Fruit fly (Drosophila melanogaster): ENCODE measurements around the gene CG3868.
A peak's percentile ranks its signal among the peaks of the same experiment; 100 is the strongest.

The CG3868 gene

DNA sequence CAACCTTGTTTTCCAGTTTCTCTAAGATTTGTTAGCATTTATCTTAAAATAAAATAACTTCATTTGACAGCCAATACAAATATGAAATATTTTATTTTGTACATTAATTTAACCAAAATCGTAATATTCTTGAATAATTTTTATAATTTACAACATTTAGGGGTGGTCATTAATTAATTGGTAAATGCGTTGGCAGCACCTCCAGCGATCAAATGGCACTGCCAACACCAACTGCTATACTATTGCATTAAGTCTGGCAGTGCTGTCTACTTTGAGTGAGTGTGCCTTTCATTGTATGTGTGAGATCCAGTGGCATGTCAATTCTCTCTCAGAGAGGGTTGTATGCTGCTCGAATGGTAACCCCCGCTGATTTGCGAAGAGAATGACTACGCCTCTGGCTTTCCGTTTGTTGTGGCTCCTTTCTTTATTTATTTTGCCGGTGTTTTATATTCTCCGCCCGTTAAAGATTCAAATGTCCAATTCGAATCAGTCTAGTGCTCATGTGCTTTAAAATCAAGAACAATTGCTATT lies 7.7 kb upstream of the CG3868 start, which contains the start of gene CG3919 (continued):
- TF ChIP-seq dm (GFP tag; optimal IDR thresholded peaks at IDR 0.05) (peak; percentile 61), wor (GFP tag; IDR thresholded peaks at IDR 0.05) (peak; percentile 37), CG10959 (GFP tag; IDR thresholded peaks at IDR 0.05) (peak; percentile 60; the same call in 1 of the 2 replicates), CG17328 (GFP tag; IDR thresholded peaks at IDR 0.05) (peak; percentile 67), Abd-B (GFP tag; optimal IDR thresholded peaks at IDR 0.05) (peak; percentile 88), CG30431 (GFP tag; optimal IDR thresholded peaks at IDR 0.05) (peak; percentile 63), D19A (tag; optimal IDR thresholded peaks at IDR 0.05) (peak; percentile 52), CG10543 (GFP tag; optimal IDR thresholded peaks at IDR 0.05) (peak; percentile 36), Ets97D (GFP tag; optimal IDR thresholded peaks at IDR 0.05) (peak; percentile 40), zen2 (GFP tag; IDR thresholded peaks at IDR 0.05; ENCODE audit: partially characterized antibody) (no peak; the same call in 2 of the 3 replicates), CG10274 (GFP tag; optimal IDR thresholded peaks at IDR 0.05) (no peak), gsb-n (tag; optimal IDR thresholded peaks at IDR 0.05) (peak; percentile 7), crc (GFP tag; optimal IDR thresholded peaks at IDR 0.05) (no peak), CG8924 (tag; optimal IDR thresholded peaks at IDR 0.05) (peak; percentile 69), Drgx (GFP tag; IDR thresholded peaks at IDR 0.05) (peak; percentile 73), CG1233 (GFP tag; optimal IDR thresholded peaks at IDR 0.05) (peak; percentile 18), Blimp-1 (GFP tag; optimal IDR thresholded peaks at IDR 0.05) (peak; percentile 47), CG10267 (tag; optimal IDR thresholded peaks at IDR 0.05) (peak; percentile 40), CG11398 (GFP tag; optimal IDR thresholded peaks at IDR 0.05) (peak; percentile 30), B-H2 (GFP tag; optimal IDR thresholded peaks at IDR 0.05) (peak; percentile 62), Oli (tag; optimal IDR thresholded peaks at IDR 0.05) (peak; percentile 59), caup (GFP tag; optimal IDR thresholded peaks at IDR 0.05; ENCODE audit: severe bottlenecking) (peak; percentile 19), Max (GFP tag; optimal IDR thresholded peaks at IDR 0.05) (peak; percentile 36), nerfin-2 (GFP tag; IDR thresholded peaks at IDR 0.05; ENCODE audit: partially characterized antibody) (no peak), Asciz (GFP tag; optimal IDR thresholded peaks at IDR 0.05) (peak; percentile 42), CG15479 (GFP tag; optimal IDR thresholded peaks at IDR 0.05) (peak; percentile 11), CG11247 (GFP tag; IDR thresholded peaks at IDR 0.05) (peak; percentile 51), Side (GFP tag; optimal IDR thresholded peaks at IDR 0.05) (peak; percentile 60), CG9215 (GFP tag; IDR thresholded peaks at IDR 0.05) (peak; percentile 99), fd96Cb (tag; optimal IDR thresholded peaks at IDR 0.05) (peak; percentile 49), CG4820 (GFP tag; optimal IDR thresholded peaks at IDR 0.05) (peak; percentile 49), bab2 (GFP tag; optimal IDR thresholded peaks at IDR 0.05) (peak; percentile 64), lab (GFP tag; optimal IDR thresholded peaks at IDR 0.05) (peak; percentile 60), D (optimal IDR thresholded peaks at IDR 0.05) (no peak), D (GFP tag; optimal IDR thresholded peaks at IDR 0.05) (peak; percentile 56), CG16815 (GFP tag; optimal IDR thresholded peaks at IDR 0.05) (peak; percentile 70), tap (tag; optimal IDR thresholded peaks at IDR 0.05) (peak; percentile 2), HLH4C (GFP tag; IDR thresholded peaks at IDR 0.05; ENCODE audit: partially characterized antibody) (no peak), CG2120 (GFP tag; optimal IDR thresholded peaks at IDR 0.05) (peak; percentile 72), CG12769 (tag; optimal IDR thresholded peaks at IDR 0.05) (peak; percentile 60), fu2 (GFP tag; optimal IDR thresholded peaks at IDR 0.05) (peak; percentile 12), CG10654 (GFP tag; optimal IDR thresholded peaks at IDR 0.05) (peak; percentile 26), NC2α (GFP tag; optimal IDR thresholded peaks at IDR 0.05) (peak; percentile 40), sisA (GFP tag; IDR thresholded peaks at IDR 0.05) (peak; percentile 20), shn (GFP tag; optimal IDR thresholded peaks at IDR 0.05) (peak; percentile 52), bbx (GFP tag; IDR thresholded peaks at IDR 0.05; ENCODE audit: partially characterized antibody) (peak; percentile 30), dmrt99B (tag; optimal IDR thresholded peaks at IDR 0.05) (peak; percentile 61), slou (GFP tag; optimal IDR thresholded peaks at IDR 0.05) (no peak), chm (GFP tag; IDR thresholded peaks at IDR 0.05) (peak; percentile 75; the same call in 1 of the 2 replicates), pita (GFP tag; optimal IDR thresholded peaks at IDR 0.05) (no peak)
